Worm (Caenorhabditis elegans) whole organism, early embryonic: ENCODE results near the gene F35C5.1.

Experiments
- ama-1 ChIP-seq: fragments of 150-350 bp; optimal IDR thresholded peaks from 2 replicates; lab custom pipeline; 2014
- ceh-13 ChIP-seq: fragments of 200-800 bp; sonication (Bioruptor generic); optimal IDR thresholded peaks from 2 replicates; lab custom pipeline; 2018; ENCODE audit warnings: mild to moderate bottlenecking, missing genetic modification characterization, missing compliant biosample characterization
- ets-7 ChIP-seq: sonication (generic microtip); optimal IDR thresholded peaks from 2 replicates; lab custom pipeline; 2016; ENCODE audit warnings: missing genotype, missing genetic modification characterization, missing compliant biosample characterization
- flt-1 ChIP-seq: fragments of 200-800 bp; sonication (Bioruptor generic); IDR thresholded peaks from 2 replicates; pipeline ENCODE4 v1.3.6; 2022; ENCODE audit warnings: missing genetic modification characterization, missing compliant biosample characterization
- hmbx-1 ChIP-seq: sonication (generic microtip); optimal IDR thresholded peaks from 2 replicates; lab custom pipeline; 2016; ENCODE audit warnings: mild to moderate bottlenecking, missing genetic modification characterization, missing compliant biosample characterization
- hmg-4 ChIP-seq: fragments of 200-800 bp; sonication (Bioruptor generic); optimal IDR thresholded peaks from 2 replicates; lab custom pipeline; 2018; ENCODE audit warnings: mild to moderate bottlenecking, missing genetic modification characterization, missing compliant biosample characterization
- pes-1 ChIP-seq: fragments of 200-800 bp; sonication (Bioruptor generic); IDR thresholded peaks from 2 replicates; pipeline ENCODE4 v1.3.6; 2022; ENCODE audit warnings: missing genetic modification reagents, missing genetic modification characterization, missing compliant biosample characterization
- sea-1 ChIP-seq: fragments of 200-800 bp; sonication (Bioruptor generic); conservative IDR thresholded peaks from 2 replicates; pipeline ENCODE4 v1.3.6; 2022; ENCODE audit warnings: missing genetic modification characterization, missing compliant biosample characterization
- tbx-11 ChIP-seq: fragments of 200-800 bp; sonication (Bioruptor generic); IDR thresholded peaks from 2 replicates; pipeline ENCODE4 v1.3.6; 2022; ENCODE audit warnings: missing genetic modification characterization, missing compliant biosample characterization
- tra-4 ChIP-seq: sonication (generic microtip); optimal IDR thresholded peaks from 2 replicates; lab custom pipeline; 2017; ENCODE audit warnings: missing genetic modification characterization, missing compliant biosample characterization

- TF ChIP-seq ama-1 (lab: Kevin White, UChicago) (no peak), ets-7 (no peak), flt-1 (GFP tag; lab: Robert Waterston, UW) (no peak), hmg-4 (GFP tag; lab: Kevin White, UChicago) (no peak), tbx-11 (GFP tag; lab: Robert Waterston, UW) (no peak), sea-1 (GFP tag; lab: Robert Waterston, UW) (no peak), tra-4 (tag; lab: Kevin White, UChicago) (no peak), ceh-13 (GFP tag; lab: Kevin White, UChicago) (no peak), hmbx-1 (no peak), pes-1 (GFP tag; lab: Robert Waterston, UW) (no peak)
Observed at ce11 chrII:12888471-12888870, 7.9 kb downstream of the F35C5.1 start, which contains the start of gene F35C5.3.
